Worm (Caenorhabditis elegans): ENCODE measurements around the gene F01F1.15.

The F01F1.15 gene

DNA sequence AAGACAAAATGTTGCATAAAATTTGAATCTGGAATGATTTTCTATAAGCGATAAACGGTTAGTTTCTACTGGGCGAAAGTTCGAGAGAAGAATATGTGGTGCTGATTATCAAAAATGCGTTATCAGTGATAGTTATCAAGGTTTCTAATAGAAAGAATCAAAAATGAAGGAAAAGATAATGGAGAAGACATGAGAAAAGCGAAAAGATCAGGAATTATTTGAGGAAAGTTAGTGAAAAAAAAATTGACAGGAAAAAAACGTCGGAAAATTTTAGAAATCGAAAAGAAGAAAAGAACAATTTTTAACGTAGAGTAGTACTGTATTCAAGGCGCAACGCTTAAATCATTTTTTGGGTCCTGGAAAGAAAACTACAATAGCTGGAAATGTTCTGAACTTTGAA lies 5.6 kb downstream of the F01F1.15 start, which contains the start of gene dnpp-1:
Gene dnpp-1, minus strand, starts transcription at position 30 of the 400 bp plus-strand sequence.
- TF ChIP-seq hnd-1 (tag; optimal IDR thresholded peaks at IDR 0.05) (no peak), ets-7 (tag; optimal IDR thresholded peaks at IDR 0.05) (no peak), ceh-13 (GFP tag; optimal IDR thresholded peaks at IDR 0.05) (no peak), tbx-37 (GFP tag; conservative IDR thresholded peaks at IDR 0.05) (no peak), hmg-4 (GFP tag; optimal IDR thresholded peaks at IDR 0.05) (no peak), ceh-36 (tag; optimal IDR thresholded peaks at IDR 0.05) (no peak), F13C5.2 (tag; optimal IDR thresholded peaks at IDR 0.05) (no peak), ama-1 (optimal IDR thresholded peaks at IDR 0.05) (no peak), hmbx-1 (tag; optimal IDR thresholded peaks at IDR 0.05) (no peak), tra-4 (tag; optimal IDR thresholded peaks at IDR 0.05) (no peak), flt-1 (GFP tag; IDR thresholded peaks at IDR 0.05) (no peak), scrt-1 (GFP tag; IDR thresholded peaks at IDR 0.05) (no peak), B0310.2 (tag; optimal IDR thresholded peaks at IDR 0.05) (no peak), tbx-11 (GFP tag; IDR thresholded peaks at IDR 0.05) (no peak)

DNA sequence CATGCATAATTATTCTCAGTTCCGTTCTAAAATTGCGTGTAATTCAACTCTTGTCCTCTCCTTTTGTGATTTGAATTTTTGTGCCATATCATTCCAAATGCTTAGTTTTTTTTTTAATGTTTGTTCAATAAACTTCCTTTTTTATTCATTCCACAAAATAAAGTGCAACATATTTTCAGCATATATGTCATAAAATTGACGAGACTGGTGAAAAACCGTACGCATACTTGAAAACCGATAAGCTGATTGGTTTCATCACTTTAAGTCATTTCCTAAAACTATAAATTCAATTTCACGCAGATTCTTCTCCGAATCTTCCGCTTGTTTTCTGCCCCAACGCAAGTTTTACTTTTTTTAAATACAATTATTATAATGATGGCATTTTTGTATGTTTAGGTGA lies 10.3 kb downstream of the F01F1.15 start, which contains the start of gene dpf-4:
Gene dpf-4, plus strand, starts transcription at position 301 of the 400 bp plus-strand sequence.
- no peak for TF ChIP-seq scrt-1 (GFP tag; IDR thresholded peaks at IDR 0.05)
- no peak for TF ChIP-seq aly-1 (tag; optimal IDR thresholded peaks at IDR 0.05)
- no peak for TF ChIP-seq pes-1 (GFP tag; IDR thresholded peaks at IDR 0.05)
- TF ChIP-seq B0310.2 (tag; optimal IDR thresholded peaks at IDR 0.05): no peak
- TF ChIP-seq ama-1 (optimal IDR thresholded peaks at IDR 0.05): no peak
- TF ChIP-seq ceh-13 (GFP tag; optimal IDR thresholded peaks at IDR 0.05): no peak
- TF ChIP-seq sea-1 (GFP tag; conservative IDR thresholded peaks at IDR 0.05): no peak
- TF ChIP-seq tbx-37 (GFP tag; conservative IDR thresholded peaks at IDR 0.05): no peak
- no peak for TF ChIP-seq hmbx-1 (tag; optimal IDR thresholded peaks at IDR 0.05)
- TF ChIP-seq flt-1 (GFP tag; IDR thresholded peaks at IDR 0.05): no peak
- no peak for TF ChIP-seq F13C5.2 (tag; optimal IDR thresholded peaks at IDR 0.05)
- TF ChIP-seq tra-4 (tag; optimal IDR thresholded peaks at IDR 0.05): no peak
- TF ChIP-seq tbx-11 (GFP tag; IDR thresholded peaks at IDR 0.05): no peak
- TF ChIP-seq ets-7 (tag; optimal IDR thresholded peaks at IDR 0.05): no peak
- TF ChIP-seq hmg-4 (GFP tag; optimal IDR thresholded peaks at IDR 0.05): no peak
- no peak for TF ChIP-seq ceh-36 (tag; optimal IDR thresholded peaks at IDR 0.05)
- no peak for TF ChIP-seq hnd-1 (tag; optimal IDR thresholded peaks at IDR 0.05)

DNA sequence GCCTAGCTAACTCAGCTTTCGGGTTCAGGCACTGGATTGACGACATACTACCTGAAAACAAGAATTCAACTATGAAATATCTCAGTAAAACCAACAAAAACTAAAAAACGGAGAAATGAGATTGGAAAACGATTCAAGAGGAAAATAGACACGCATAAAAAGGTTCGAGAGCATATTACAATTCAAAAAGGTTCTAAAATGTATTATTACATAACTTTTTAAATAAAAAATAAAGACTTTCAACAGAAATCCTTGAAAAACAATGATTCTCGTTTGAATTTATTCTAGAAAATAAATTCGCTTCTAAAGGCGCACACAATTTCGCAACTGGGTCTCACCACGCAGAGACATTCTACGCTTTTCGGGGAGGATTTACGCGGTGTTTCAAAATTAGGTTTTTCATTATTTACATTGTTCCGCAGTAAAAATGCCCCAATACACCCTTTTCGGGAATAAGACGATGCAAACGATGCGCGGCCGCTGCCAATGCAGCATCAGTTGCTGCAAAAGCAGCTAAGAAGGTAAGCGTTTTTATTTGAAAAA lies 13.6 kb downstream of the F01F1.15 start, which contains the start of the genes cct-6 and alh-9:
Gene cct-6, minus strand, starts transcription at position 51 of the 543 bp plus-strand sequence.
Gene alh-9, plus strand, starts transcription at position 382 of the 543 bp plus-strand sequence.
- TF ChIP-seq pes-1 (GFP tag; IDR thresholded peaks at IDR 0.05) (no peak), hmg-4 (GFP tag; optimal IDR thresholded peaks at IDR 0.05) (peak; percentile 3), tbx-11 (GFP tag; IDR thresholded peaks at IDR 0.05) (no peak), B0310.2 (tag; optimal IDR thresholded peaks at IDR 0.05) (no peak), scrt-1 (GFP tag; IDR thresholded peaks at IDR 0.05) (no peak), F13C5.2 (tag; optimal IDR thresholded peaks at IDR 0.05) (peak; percentile 65), sea-1 (GFP tag; conservative IDR thresholded peaks at IDR 0.05) (no peak)

DNA sequence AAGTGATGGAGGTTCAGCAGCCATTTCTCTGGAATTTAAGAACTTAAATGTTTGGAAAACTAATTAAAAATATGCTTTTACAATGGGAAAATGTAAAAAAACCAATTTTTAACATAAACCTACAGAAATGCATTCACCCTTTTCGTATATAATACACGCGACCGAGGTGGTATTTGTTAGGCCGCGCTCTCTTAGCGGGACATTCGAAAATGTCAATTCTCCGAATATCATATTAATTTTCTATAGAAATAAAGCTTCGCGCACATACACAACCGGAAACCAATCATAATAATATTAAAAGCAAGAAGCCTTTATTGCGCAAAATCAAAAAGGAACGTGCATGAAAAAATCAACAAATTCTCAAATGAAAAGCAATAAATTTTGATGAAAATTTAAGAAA lies 16.1 kb downstream of the F01F1.15 start, which contains the start of gene ddx-23:
Gene ddx-23, minus strand, starts transcription at position 30 of the 400 bp plus-strand sequence.
- TF ChIP-seq B0310.2 (tag; optimal IDR thresholded peaks at IDR 0.05): no peak
- TF ChIP-seq tbx-37 (GFP tag; conservative IDR thresholded peaks at IDR 0.05): no peak; the same call in 1 of the 2 replicates
- no peak for TF ChIP-seq ceh-13 (GFP tag; optimal IDR thresholded peaks at IDR 0.05)
- TF ChIP-seq ceh-36 (tag; optimal IDR thresholded peaks at IDR 0.05): no peak
- TF ChIP-seq flt-1 (GFP tag; IDR thresholded peaks at IDR 0.05): no peak
- TF ChIP-seq scrt-1 (GFP tag; IDR thresholded peaks at IDR 0.05): no peak

DNA sequence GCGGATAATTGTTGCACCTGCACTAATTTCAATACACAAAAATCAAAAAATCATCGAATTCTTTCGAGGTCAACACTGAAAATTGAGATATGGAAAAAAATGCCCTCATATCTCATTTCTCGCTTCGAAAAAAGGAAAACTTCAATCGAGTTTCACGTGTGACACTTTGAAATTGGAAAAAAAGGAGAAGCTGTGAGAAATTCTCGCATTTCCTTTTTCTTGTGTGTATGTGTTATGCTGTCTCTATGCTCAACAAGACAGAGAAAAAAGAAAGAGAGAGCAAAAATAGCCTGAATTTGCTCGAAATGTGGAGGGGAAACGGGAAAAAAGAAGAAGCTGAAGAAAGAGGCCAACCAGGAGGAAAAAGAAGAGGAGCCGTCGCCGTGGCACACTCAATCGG lies 22.9 kb downstream of the F01F1.15 start:
- TF ChIP-seq scrt-1 (GFP tag; IDR thresholded peaks at IDR 0.05): no peak
- TF ChIP-seq tbx-37 (GFP tag; conservative IDR thresholded peaks at IDR 0.05): no peak
- no peak for TF ChIP-seq B0310.2 (tag; optimal IDR thresholded peaks at IDR 0.05)
- TF ChIP-seq ets-7 (tag; optimal IDR thresholded peaks at IDR 0.05): no peak
- no peak for TF ChIP-seq F13C5.2 (tag; optimal IDR thresholded peaks at IDR 0.05)
- TF ChIP-seq ama-1 (optimal IDR thresholded peaks at IDR 0.05): no peak
- no peak for TF ChIP-seq tra-4 (tag; optimal IDR thresholded peaks at IDR 0.05)
- no peak for TF ChIP-seq ceh-13 (GFP tag; optimal IDR thresholded peaks at IDR 0.05)
- TF ChIP-seq hmg-4 (GFP tag; optimal IDR thresholded peaks at IDR 0.05): no peak
- TF ChIP-seq sea-1 (GFP tag; conservative IDR thresholded peaks at IDR 0.05): no peak
- TF ChIP-seq ceh-36 (tag; optimal IDR thresholded peaks at IDR 0.05): no peak
- no peak for TF ChIP-seq flt-1 (GFP tag; IDR thresholded peaks at IDR 0.05)
- no peak for TF ChIP-seq hmbx-1 (tag; optimal IDR thresholded peaks at IDR 0.05)
- no peak for TF ChIP-seq tbx-11 (GFP tag; IDR thresholded peaks at IDR 0.05)
- no peak for TF ChIP-seq hnd-1 (tag; optimal IDR thresholded peaks at IDR 0.05)
- TF ChIP-seq pes-1 (GFP tag; IDR thresholded peaks at IDR 0.05): no peak
- no peak for TF ChIP-seq aly-1 (tag; optimal IDR thresholded peaks at IDR 0.05)

DNA sequence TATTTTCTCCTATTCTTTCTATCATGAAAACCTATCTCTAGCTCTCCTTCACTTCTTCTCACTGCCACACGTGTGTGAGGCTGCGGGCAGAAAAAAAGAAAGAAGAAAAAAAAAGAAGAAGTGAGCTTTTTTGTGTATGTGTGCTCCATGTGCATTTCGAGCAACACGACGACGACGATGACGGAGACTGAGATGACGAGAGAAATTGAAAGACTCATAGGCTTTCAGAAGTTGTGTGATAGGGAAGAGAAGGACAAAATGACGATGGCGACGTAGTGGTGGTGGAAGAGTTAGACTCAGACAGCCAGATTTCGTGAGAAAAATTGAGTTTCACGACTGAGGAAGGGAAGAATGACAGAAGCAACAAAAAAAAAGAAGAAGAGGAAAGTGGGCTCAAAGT lies 23.8 kb downstream of the F01F1.15 start:
- TF ChIP-seq ama-1 (optimal IDR thresholded peaks at IDR 0.05): no peak

DNA sequence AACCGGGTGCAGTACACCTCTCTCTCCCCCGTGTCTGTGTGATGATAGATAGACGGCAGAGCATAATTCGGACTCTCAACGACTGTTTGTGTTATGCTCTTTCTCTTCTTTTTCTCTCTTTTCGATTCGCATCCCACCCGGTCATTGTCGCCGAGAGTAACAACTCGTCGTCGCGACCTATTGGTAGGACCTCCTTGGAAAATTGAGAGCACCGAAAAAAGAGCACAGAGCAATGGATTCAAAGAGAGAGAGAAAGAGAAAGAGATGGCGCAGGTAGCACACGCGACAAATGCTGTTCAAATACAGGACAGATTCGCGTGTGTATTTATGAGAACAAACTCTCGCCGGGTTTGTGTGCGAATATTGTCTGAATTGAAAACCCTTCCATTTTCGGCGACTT lies 25.7 kb downstream of the F01F1.15 start:
- no peak for TF ChIP-seq ceh-13 (GFP tag; optimal IDR thresholded peaks at IDR 0.05)
- no peak for TF ChIP-seq pes-1 (GFP tag; IDR thresholded peaks at IDR 0.05)
- peak; percentile 12 for TF ChIP-seq hmg-4 (GFP tag; optimal IDR thresholded peaks at IDR 0.05)
- TF ChIP-seq hnd-1 (tag; optimal IDR thresholded peaks at IDR 0.05): no peak

DNA sequence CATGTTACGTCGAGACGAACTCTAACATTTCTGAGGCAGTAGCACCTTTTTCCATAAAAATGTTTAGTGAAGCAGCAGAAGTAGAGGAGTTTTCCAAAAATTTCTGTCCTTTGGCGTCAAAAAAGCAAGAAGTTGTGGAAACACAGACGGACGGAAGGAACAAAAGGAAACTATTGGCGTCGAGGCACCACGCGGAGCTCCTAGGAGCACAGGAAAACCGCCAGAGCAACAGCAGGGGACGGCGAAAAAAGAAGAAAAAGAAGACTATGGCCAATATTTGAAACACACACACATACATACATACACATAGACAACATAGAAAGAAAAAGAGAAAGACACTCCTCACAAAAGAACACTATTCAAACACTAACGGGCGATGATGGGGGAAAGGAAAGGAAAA lies 26.4 kb downstream of the F01F1.15 start:
- no peak for TF ChIP-seq tbx-11 (GFP tag; IDR thresholded peaks at IDR 0.05)
- TF ChIP-seq aly-1 (tag; optimal IDR thresholded peaks at IDR 0.05): no peak
- TF ChIP-seq pes-1 (GFP tag; IDR thresholded peaks at IDR 0.05): no peak
- TF ChIP-seq hmg-4 (GFP tag; optimal IDR thresholded peaks at IDR 0.05): no peak
- no peak for TF ChIP-seq ceh-13 (GFP tag; optimal IDR thresholded peaks at IDR 0.05)
